Worm (Caenorhabditis elegans) whole organism, midembryonic: Measurements from ENCODE around the gene lido-1.

Source experiments
- T22C8.4 ChIP-seq: fragments of 200-800 bp; sonication (Bioruptor generic); IDR thresholded peaks from 2 replicates; pipeline ENCODE4 v1.3.6; 2022; ENCODE audit warnings: missing genetic modification characterization, missing compliant biosample characterization
- cog-1 ChIP-seq: sonication (generic microtip); optimal IDR thresholded peaks from 2 replicates; lab custom pipeline; 2016; ENCODE audit warnings: missing genetic modification characterization, missing compliant biosample characterization
- flt-1 ChIP-seq: fragments of 200-800 bp; sonication (Bioruptor generic); IDR thresholded peaks from 2 replicates; pipeline ENCODE4 v1.3.6; 2022; ENCODE audit warnings: missing genetic modification characterization, missing compliant biosample characterization
- klf-2 ChIP-seq: fragments of 200-800 bp; sonication (Bioruptor generic); conservative IDR thresholded peaks from 2 replicates; pipeline ENCODE4 v1.3.6; 2022; ENCODE audit warnings: missing genetic modification reagents, missing genetic modification characterization, missing compliant biosample characterization
- med-1 ChIP-seq: sonication (generic microtip); optimal IDR thresholded peaks from 2 replicates; lab custom pipeline; 2017; ENCODE audit warnings: missing genetic modification characterization, mild to moderate bottlenecking, missing compliant biosample characterization, antibody characterized with exemption, missing genetic modification reagents; ENCODE audit not compliant: insufficient read depth
- ref-1 ChIP-seq: fragments of 200-800 bp; sonication (Bioruptor generic); conservative IDR thresholded peaks from 2 replicates; pipeline ENCODE4 v1.3.6; 2022; ENCODE audit warnings: missing genetic modification reagents, missing genetic modification characterization, missing compliant biosample characterization
- tab-1 ChIP-seq: fragments of 200-800 bp; sonication (Bioruptor generic); IDR thresholded peaks from 2 replicates; pipeline ENCODE4 v1.3.6; 2022; ENCODE audit warnings: missing genetic modification characterization, missing compliant biosample characterization
- ztf-23 ChIP-seq: fragments of 200-800 bp; sonication (Bioruptor generic); IDR thresholded peaks from 2 replicates; pipeline ENCODE4 v1.3.6; 2022; ENCODE audit warnings: missing genetic modification reagents, missing genetic modification characterization, missing compliant biosample characterization
- ztf-29 ChIP-seq: fragments of 200-800 bp; sonication (Bioruptor generic); IDR thresholded peaks from 2 replicates; pipeline ENCODE4 v1.3.6; 2022; ENCODE audit warnings: missing genetic modification reagents, missing genetic modification characterization, missing compliant biosample characterization

Gene lido-1

ce11 chrX:17107670-17108069 lies 11.3 kb upstream of the lido-1 start, which contains the start of gene lido-4:
Gene lido-4 (minus strand): TSS chrX:17107770.
- TF ChIP-seq tab-1 (GFP tag; lab: Robert Waterston, UW) (no peak), ref-1 (GFP tag; lab: Robert Waterston, UW) (no peak), ztf-29 (no peak)

DNA sequence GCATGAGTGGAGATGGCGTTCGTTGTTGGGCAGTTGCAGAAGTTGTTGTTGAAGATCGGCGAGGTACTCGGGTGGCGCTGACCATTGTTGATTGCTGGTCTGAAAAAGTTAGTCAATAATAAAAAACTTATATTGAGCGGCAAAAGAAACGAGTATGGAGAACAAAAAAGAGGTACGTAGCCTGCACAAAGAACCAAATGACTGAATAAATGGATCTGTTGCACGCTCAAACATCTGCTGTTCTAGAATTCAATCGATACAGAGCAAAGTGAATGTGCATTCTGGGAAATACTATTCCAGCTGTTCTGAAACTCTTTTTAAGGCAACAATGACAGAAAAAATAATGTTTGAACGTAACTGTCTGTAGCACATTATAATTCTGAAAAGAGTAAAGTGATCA lies 4.3 kb upstream of the lido-1 start, which contains the start of gene lido-2:
lido-2 (minus strand) TSS at position 101 of the 400 bp plus-strand sequence.
- no peak for TF ChIP-seq T22C8.4 (GFP tag; lab: Robert Waterston, UW)
- TF ChIP-seq flt-1 = no peak
- no peak for TF ChIP-seq ztf-23 (GFP tag; lab: Robert Waterston, UW)
- TF ChIP-seq med-1 (GFP tag; lab: Kevin White, UChicago) = no peak
- TF ChIP-seq ref-1 (GFP tag; lab: Robert Waterston, UW) = no peak
- no peak for TF ChIP-seq cog-1 (tag; lab: Kevin White, UChicago)
- no peak for TF ChIP-seq ztf-29
- TF ChIP-seq klf-2 (GFP tag; lab: Robert Waterston, UW) = no peak

DNA sequence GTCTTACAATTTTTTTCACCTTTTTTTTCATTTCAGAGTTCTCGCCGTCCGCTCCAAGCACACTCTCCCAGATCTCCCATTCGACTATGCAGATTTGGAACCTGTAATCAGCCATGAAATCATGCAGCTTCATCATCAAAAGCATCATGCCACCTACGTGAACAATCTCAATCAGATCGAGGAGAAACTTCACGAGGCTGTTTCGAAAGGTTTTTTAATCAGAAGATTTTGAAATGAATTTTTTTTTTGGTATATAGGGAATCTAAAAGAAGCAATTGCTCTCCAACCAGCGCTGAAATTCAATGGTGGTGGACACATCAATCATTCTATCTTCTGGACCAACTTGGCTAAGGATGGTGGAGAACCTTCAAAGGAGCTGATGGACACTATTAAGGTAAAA lies 3.2 kb downstream of the lido-1 start, which contains the start of gene C08A9.3:
C08A9.3 (minus strand) TSS at position 101 of the 400 bp plus-strand sequence.
- no peak for TF ChIP-seq T22C8.4 (GFP tag; lab: Robert Waterston, UW)
- TF ChIP-seq ref-1 (GFP tag; lab: Robert Waterston, UW) = no peak
- TF ChIP-seq klf-2 (GFP tag; lab: Robert Waterston, UW) = no peak
- no peak for TF ChIP-seq med-1 (GFP tag; lab: Kevin White, UChicago)
- no peak for TF ChIP-seq flt-1

DNA sequence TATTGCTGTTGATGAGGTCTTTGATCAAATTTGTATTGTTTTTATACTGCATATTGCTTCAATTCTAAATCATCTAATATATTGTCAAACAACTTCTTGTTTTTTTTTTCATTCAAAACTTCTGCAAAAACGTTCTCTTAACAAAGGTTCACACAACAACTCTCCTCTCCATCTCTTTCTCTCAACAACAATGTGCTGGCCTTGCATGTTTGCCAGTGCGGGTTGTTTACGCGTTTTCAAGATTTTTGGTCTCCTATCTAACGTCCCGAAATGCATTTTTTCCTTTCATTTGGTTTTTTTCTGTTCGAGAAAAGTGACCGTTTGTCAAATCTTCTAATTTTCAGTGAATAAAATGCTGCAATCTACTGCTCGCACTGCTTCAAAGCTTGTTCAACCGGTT lies 3.9 kb downstream of the lido-1 start, which contains the start of gene sod-3:
sod-3 (plus strand) TSS at position 338 of the 400 bp plus-strand sequence.
- TF ChIP-seq klf-2 (GFP tag; lab: Robert Waterston, UW) = no peak
- TF ChIP-seq cog-1 (tag; lab: Kevin White, UChicago) = no peak
- TF ChIP-seq flt-1 = no peak
- no peak for TF ChIP-seq T22C8.4 (GFP tag; lab: Robert Waterston, UW)
- no peak for TF ChIP-seq tab-1 (GFP tag; lab: Robert Waterston, UW)
- no peak for TF ChIP-seq ztf-23 (GFP tag; lab: Robert Waterston, UW)
- TF ChIP-seq ref-1 (GFP tag; lab: Robert Waterston, UW) = no peak
- no peak for TF ChIP-seq ztf-29
- TF ChIP-seq med-1 (GFP tag; lab: Kevin White, UChicago) = no peak

ce11 chrX:17080635-17081376 lies 15.6 kb downstream of the lido-1 start, which contains the start of the genes irld-23 and C08A9.10:
Gene irld-23 (minus strand): TSS chrX:17080685.
Gene C08A9.10 (plus strand): TSS chrX:17081179.
- TF ChIP-seq ztf-29 (no peak), ref-1 (GFP tag; lab: Robert Waterston, UW) (no peak), klf-2 (GFP tag; lab: Robert Waterston, UW) (no peak), T22C8.4 (GFP tag; lab: Robert Waterston, UW) (no peak), tab-1 (GFP tag; lab: Robert Waterston, UW) (no peak), med-1 (GFP tag; lab: Kevin White, UChicago) (no peak), flt-1 (no peak), ztf-23 (GFP tag; lab: Robert Waterston, UW) (no peak), cog-1 (tag; lab: Kevin White, UChicago) (no peak)

DNA sequence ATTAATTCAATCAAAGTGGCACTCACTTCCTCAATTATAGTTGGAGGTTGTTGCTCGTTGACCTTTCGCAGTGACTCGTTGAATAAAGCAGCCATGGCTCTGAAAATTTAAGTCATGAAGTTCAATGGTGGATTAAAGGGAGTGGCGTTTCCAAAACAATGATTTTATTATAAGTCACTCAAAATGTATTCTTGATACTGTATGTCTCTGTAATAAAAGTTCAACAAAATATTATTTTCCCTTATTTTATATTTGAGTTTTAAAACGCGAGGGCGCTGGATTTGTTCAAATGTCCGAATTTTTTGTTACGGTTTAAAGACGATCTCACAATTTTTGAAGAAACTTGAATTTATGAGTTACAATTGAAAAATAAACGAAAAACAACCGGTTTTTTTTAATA lies 24.3 kb downstream of the lido-1 start, which contains the start of gene C30G4.4:
C30G4.4 (minus strand) TSS at position 101 of the 400 bp plus-strand sequence.
- TF ChIP-seq med-1 (GFP tag; lab: Kevin White, UChicago) (no peak), flt-1 (no peak), tab-1 (GFP tag; lab: Robert Waterston, UW) (no peak), klf-2 (GFP tag; lab: Robert Waterston, UW) (no peak), cog-1 (tag; lab: Kevin White, UChicago) (no peak), T22C8.4 (GFP tag; lab: Robert Waterston, UW) (no peak), ztf-23 (GFP tag; lab: Robert Waterston, UW) (no peak)

DNA sequence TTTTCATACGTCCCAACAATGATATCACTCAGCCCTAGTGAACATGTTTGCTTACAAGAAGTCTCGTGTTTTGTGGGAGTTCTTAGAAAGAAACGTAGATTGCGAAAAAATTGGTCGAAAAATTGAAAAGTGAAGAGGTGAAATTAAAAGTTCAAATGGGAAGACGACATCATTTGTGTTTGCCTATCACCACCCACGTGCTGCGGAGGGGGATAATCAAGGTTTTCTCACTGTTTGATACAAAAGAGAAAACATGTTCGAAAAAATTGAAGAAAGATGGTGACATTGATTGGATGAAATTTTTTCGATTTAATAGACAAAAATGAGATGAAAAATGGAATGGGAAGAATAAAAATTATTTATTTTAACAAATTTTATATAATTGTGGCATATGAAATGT lies 25.9 kb downstream of the lido-1 start:
- TF ChIP-seq ref-1 (GFP tag; lab: Robert Waterston, UW) (no peak), ztf-29 (no peak), cog-1 (tag; lab: Kevin White, UChicago) (no peak), T22C8.4 (GFP tag; lab: Robert Waterston, UW) (no peak), tab-1 (GFP tag; lab: Robert Waterston, UW) (no peak), klf-2 (GFP tag; lab: Robert Waterston, UW) (no peak), med-1 (GFP tag; lab: Kevin White, UChicago) (no peak), flt-1 (no peak), ztf-23 (GFP tag; lab: Robert Waterston, UW) (no peak)

ce11 chrX:17066937-17067336 lies 29.4 kb downstream of the lido-1 start:
- TF ChIP-seq T22C8.4 (GFP tag; lab: Robert Waterston, UW) (no peak), ref-1 (GFP tag; lab: Robert Waterston, UW) (no peak), tab-1 (GFP tag; lab: Robert Waterston, UW) (no peak), klf-2 (GFP tag; lab: Robert Waterston, UW) (no peak), ztf-23 (GFP tag; lab: Robert Waterston, UW) (no peak), cog-1 (tag; lab: Kevin White, UChicago) (no peak), ztf-29 (no peak), flt-1 (no peak), med-1 (GFP tag; lab: Kevin White, UChicago) (no peak)

ce11 chrX:17064820-17065219 lies 31.5 kb downstream of the lido-1 start:
- TF ChIP-seq flt-1 = no peak
- TF ChIP-seq cog-1 (tag; lab: Kevin White, UChicago) = no peak
- TF ChIP-seq klf-2 (GFP tag; lab: Robert Waterston, UW) = no peak
- TF ChIP-seq med-1 (GFP tag; lab: Kevin White, UChicago) = no peak
- TF ChIP-seq ref-1 (GFP tag; lab: Robert Waterston, UW) = no peak
- TF ChIP-seq ztf-29 = no peak
- TF ChIP-seq ztf-23 (GFP tag; lab: Robert Waterston, UW) = no peak
- no peak for TF ChIP-seq T22C8.4 (GFP tag; lab: Robert Waterston, UW)
- no peak for TF ChIP-seq tab-1 (GFP tag; lab: Robert Waterston, UW)
